Worm (Caenorhabditis elegans): ENCODE results near the gene fbxa-12.

DNA sequence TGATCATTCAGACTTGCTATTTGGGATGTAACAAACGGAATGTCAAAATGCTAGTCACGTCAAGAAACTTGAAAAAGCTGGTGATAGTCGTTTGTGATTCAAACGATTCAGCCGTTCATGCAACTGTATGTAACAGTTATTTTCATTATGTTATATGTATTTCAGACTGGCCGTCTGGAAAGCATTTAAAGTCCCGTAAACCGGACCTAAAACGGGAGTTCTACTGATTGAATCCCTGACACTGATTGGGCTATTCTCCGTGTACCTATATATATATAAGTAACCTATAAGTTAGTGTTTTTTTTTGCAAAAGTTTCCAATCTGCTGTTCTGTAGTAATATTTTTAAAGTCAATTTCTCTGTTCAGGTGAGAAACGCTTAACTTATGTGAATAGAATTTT is 24.1 kb downstream of the fbxa-12 start:
- TF ChIP-seq flt-1 (GFP tag; IDR thresholded peaks at IDR 0.05) (no peak), ama-1 (optimal IDR thresholded peaks at IDR 0.05) (no peak), sea-1 (GFP tag; conservative IDR thresholded peaks at IDR 0.05) (no peak), hnd-1 (tag; optimal IDR thresholded peaks at IDR 0.05) (no peak), aly-1 (tag; optimal IDR thresholded peaks at IDR 0.05) (no peak), scrt-1 (GFP tag; IDR thresholded peaks at IDR 0.05) (no peak), ceh-36 (tag; optimal IDR thresholded peaks at IDR 0.05) (no peak), F13C5.2 (tag; optimal IDR thresholded peaks at IDR 0.05) (no peak), pes-1 (GFP tag; IDR thresholded peaks at IDR 0.05) (no peak), tbx-37 (GFP tag; conservative IDR thresholded peaks at IDR 0.05) (no peak), ets-7 (tag; optimal IDR thresholded peaks at IDR 0.05) (no peak), hmbx-1 (tag; optimal IDR thresholded peaks at IDR 0.05) (no peak), tbx-11 (GFP tag; IDR thresholded peaks at IDR 0.05) (no peak)

Data from whole organism, early embryonic.